Fruit fly (Drosophila melanogaster) whole organism, adult: Measurements from ENCODE around the gene blp.
A peak's percentile ranks its signal among the peaks of the same experiment; 100 is the strongest.
"Not testable (repeated sequence)": the region's sequence is repeated elsewhere in the genome, so short reads cannot be mapped to it uniquely, and the experiment has no call there.

ENCODE experiments used
- CG11617 ChIP-seq: fragments of 200-800 bp; sonication (Bioruptor generic); optimal IDR thresholded peaks from 2 replicates; lab custom pipeline; 2017; ENCODE audit warnings: mild to moderate bottlenecking, missing biosample characterization, missing genetic modification reagents, missing genetic modification characterization
- CG12768 ChIP-seq: fragments of 200-800 bp; sonication (Bioruptor generic); optimal IDR thresholded peaks from 2 replicates; lab custom pipeline; 2017; ENCODE audit warnings: missing biosample characterization, missing genetic modification characterization, mild to moderate bottlenecking, moderate library complexity, missing genetic modification reagents
- CG14711 ChIP-seq: fragments of 200-800 bp; sonication (Bioruptor generic); optimal IDR thresholded peaks from 2 replicates; lab custom pipeline; 2018; ENCODE audit warnings: missing biosample characterization, mild to moderate bottlenecking, missing genetic modification characterization, moderate library complexity
- CG1620 ChIP-seq: fragments of 200-800 bp; sonication (Bioruptor generic); optimal IDR thresholded peaks from 2 replicates; lab custom pipeline; 2016; ENCODE audit warnings: missing biosample characterization, missing genetic modification characterization
- CG33017 ChIP-seq: fragments of 200-800 bp; sonication (Bioruptor generic); optimal IDR thresholded peaks from 2 replicates; lab custom pipeline; 2018; ENCODE audit warnings: missing biosample characterization, mild to moderate bottlenecking, missing genetic modification characterization, moderate library complexity
- CG5204 ChIP-seq: fragments of 200-800 bp; sonication (Bioruptor generic); optimal IDR thresholded peaks from 2 replicates; lab custom pipeline; 2016; ENCODE audit warnings: missing biosample characterization, missing genetic modification characterization
- CG7045 ChIP-seq: fragments of 200-800 bp; sonication (Bioruptor generic); optimal IDR thresholded peaks from 2 replicates; lab custom pipeline; 2017; ENCODE audit warnings: missing biosample characterization, mild to moderate bottlenecking, missing genetic modification characterization
- CG7101 ChIP-seq: fragments of 200-800 bp; sonication (Bioruptor generic); optimal IDR thresholded peaks from 2 replicates; lab custom pipeline; 2018; ENCODE audit warnings: missing biosample characterization, mild to moderate bottlenecking, missing genetic modification characterization, moderate library complexity
- Clk ChIP-seq: fragments of 200-800 bp; sonication (Bioruptor generic); optimal IDR thresholded peaks from 2 replicates; lab custom pipeline; 2017; ENCODE audit warnings: missing biosample characterization, missing genetic modification characterization
- Crg-1 ChIP-seq: fragments of 200-800 bp; sonication (Bioruptor generic); optimal IDR thresholded peaks from 2 replicates; lab custom pipeline; 2016; ENCODE audit warnings: missing biosample characterization, missing genetic modification characterization
- Hr96 ChIP-seq: fragments of 200-800 bp; sonication (Bioruptor generic); optimal IDR thresholded peaks from 2 replicates; lab custom pipeline; 2016; ENCODE audit warnings: missing biosample characterization, missing genetic modification characterization
- Mnt ChIP-seq: fragments of 200-800 bp; sonication (Bioruptor generic); optimal IDR thresholded peaks from 2 replicates; lab custom pipeline; 2016; ENCODE audit warnings: missing biosample characterization, mild to moderate bottlenecking, missing genetic modification characterization
- bab1 ChIP-seq: fragments of 200-800 bp; sonication (Bioruptor generic); optimal IDR thresholded peaks from 3 replicates; lab custom pipeline; 2019; ENCODE audit warnings: missing biosample characterization, mild to moderate bottlenecking, missing genetic modification characterization, moderate library complexity
- cic ChIP-seq: fragments of 200-800 bp; sonication (Bioruptor generic); optimal IDR thresholded peaks from 2 replicates; lab custom pipeline; 2017; ENCODE audit warnings: missing biosample characterization, mild to moderate bottlenecking, missing genetic modification characterization, moderate library complexity
- cnc ChIP-seq, 2 experiments: fragments of >200 bp; optimal IDR thresholded peaks; 2 replicates each; lab custom pipeline; 2017
- kay ChIP-seq: fragments of 200-800 bp; sonication (Bioruptor generic); peaks from one replicate; lab custom pipeline; 2016; ENCODE audit warnings: missing biosample characterization, missing genetic modification characterization, borderline replicate concordance
- ovo ChIP-seq: fragments of 200-800 bp; sonication (Bioruptor generic); optimal IDR thresholded peaks from 2 replicates; lab custom pipeline; 2016; ENCODE audit warnings: missing biosample characterization, missing genetic modification characterization
- pad ChIP-seq: fragments of 200-800 bp; sonication (Bioruptor generic); optimal IDR thresholded peaks from 3 replicates; lab custom pipeline; 2017; ENCODE audit warnings: missing biosample characterization, missing genetic modification characterization, mild to moderate bottlenecking, moderate library complexity, missing genetic modification reagents
- tj ChIP-seq: fragments of 200-800 bp; sonication (Bioruptor generic); optimal IDR thresholded peaks from 3 replicates; lab custom pipeline; 2017; ENCODE audit warnings: missing biosample characterization, mild to moderate bottlenecking, missing genetic modification characterization, moderate library complexity
- toe ChIP-seq: fragments of 200-800 bp; sonication (Bioruptor generic); optimal IDR thresholded peaks from 2 replicates; lab custom pipeline; 2016; ENCODE audit warnings: missing biosample characterization, missing genetic modification characterization

Gene blp

dm6 chr3R:15933609-15934232 is at the start of gene blp, which contains the start of gene CG5478:
Gene blp, plus strand, starts transcription at chr3R:15933847.
Gene CG5478, minus strand, starts transcription at chr3R:15933734.
- TF ChIP-seq CG11617 (GFP tag; lab: Kevin White, UChicago) = no peak
- TF ChIP-seq Mnt (GFP tag; lab: Kevin White, UChicago) = peak; percentile 28
- TF ChIP-seq bab1 (GFP tag; lab: Kevin White, UChicago) = peak; percentile 37

dm6 chr3R:15891188-15891820 is 42.3 kb upstream of the blp start:
- TF ChIP-seq CG5204 (no peak), CG7045 (GFP tag; lab: Kevin White, UChicago) (no peak), CG12768 (GFP tag; lab: Kevin White, UChicago) (no peak), ovo (no peak), tj (GFP tag; lab: Kevin White, UChicago) (no peak), kay (GFP tag; lab: Kevin White, UChicago) (peak; percentile 67)

- TF ChIP-seq tj (GFP tag; lab: Kevin White, UChicago) = no peak
These were observed 37.7 kb upstream of the blp start, which contains the start of gene CG14877 for dm6 chr3R:15895978-15896377. Gene CG14877, minus strand, starts transcription at chr3R:15896078.

dm6 chr3R:15898302-15898701 is 35.3 kb upstream of the blp start:
- TF ChIP-seq Clk (no peak), Crg-1 (GFP tag; lab: Kevin White, UChicago) (no peak), ovo (no peak), cic (GFP tag; lab: Kevin White, UChicago) (no peak), CG5204 (peak; percentile 18), CG11617 (GFP tag; lab: Kevin White, UChicago) (peak; percentile 37), Hr96 (GFP tag; lab: Kevin White, UChicago) (no peak), CG33017 (peak; percentile 64), CG12768 (GFP tag; lab: Kevin White, UChicago) (peak; percentile 61), pad (no peak), CG7045 (GFP tag; lab: Kevin White, UChicago) (peak; percentile 36), kay (GFP tag; lab: Kevin White, UChicago) (no peak), tj (GFP tag; lab: Kevin White, UChicago) (no peak), cnc (optimal IDR thresholded peaks at IDR 0.05; lab: Kevin White, UChicago) (no peak), CG14711 (peak; percentile 32), CG7101 (tag; lab: Kevin White, UChicago) (peak; percentile 63), toe (GFP tag; lab: Kevin White, UChicago) (peak; percentile 38), Mnt (GFP tag; lab: Kevin White, UChicago) (no peak), bab1 (GFP tag; lab: Kevin White, UChicago) (no peak), CG1620 (GFP tag; lab: Kevin White, UChicago) (no peak)

- TF ChIP-seq ovo (no peak), Mnt (GFP tag; lab: Kevin White, UChicago) (no peak), tj (GFP tag; lab: Kevin White, UChicago) (no peak), cnc (optimal IDR thresholded peaks at IDR 0.05; lab: Kevin White, UChicago) (no peak), toe (GFP tag; lab: Kevin White, UChicago) (peak; percentile 12), Clk (no peak), CG14711 (peak; percentile 10), CG1620 (GFP tag; lab: Kevin White, UChicago) (no peak), Hr96 (GFP tag; lab: Kevin White, UChicago) (peak; percentile 32), CG7101 (tag; lab: Kevin White, UChicago) (peak; percentile 19), CG12768 (GFP tag; lab: Kevin White, UChicago) (peak; percentile 14), bab1 (GFP tag; lab: Kevin White, UChicago) (no peak), cic (GFP tag; lab: Kevin White, UChicago) (no peak), kay (GFP tag; lab: Kevin White, UChicago) (no peak), CG7045 (GFP tag; lab: Kevin White, UChicago) (peak; percentile 68), CG33017 (peak; percentile 44), pad (no peak), CG11617 (GFP tag; lab: Kevin White, UChicago) (no peak), CG5204 (peak; percentile 53)
These were observed 34.0 kb upstream of the blp start for dm6 chr3R:15899650-15900049.

- peak; percentile 70 for TF ChIP-seq ovo
- TF ChIP-seq pad = peak; percentile 89
These were observed 32.4 kb upstream of the blp start for dm6 chr3R:15901097-15901709.

dm6 chr3R:15904543-15904942 is 29.1 kb upstream of the blp start, which contains the start of gene glob1:
Gene glob1, minus strand, starts transcription at chr3R:15904643.
- TF ChIP-seq tj (GFP tag; lab: Kevin White, UChicago); CG5204; CG7045 (GFP tag; lab: Kevin White, UChicago): not testable (repeated sequence)
